Fruit fly (Drosophila melanogaster): ENCODE measurements around the gene CG7518.

- TF ChIP-seq CG13204 (GFP tag; optimal IDR thresholded peaks at IDR 0.05), result no peak
- TF ChIP-seq EcR (GFP tag; optimal IDR thresholded peaks at IDR 0.05), result no peak
- no peak for TF ChIP-seq CG34367 (tag; optimal IDR thresholded peaks at IDR 0.05)
Measured at dm6 chr3R:12988411-12988810, 9.5 kb upstream of the CG7518 start, which contains the start of gene CG14383.
